Fruit fly (Drosophila melanogaster) whole organism, embryonic: ENCODE measurements around the gene CG3306.

Source experiments
- CG10366 ChIP-seq: fragments of 200-800 bp; sonication (Bioruptor generic); IDR thresholded peaks from 2 replicates; pipeline ENCODE4 v1.3.6; 2022; ENCODE audit warnings: missing biosample characterization, missing genetic modification characterization
- CG12769 ChIP-seq: fragments of 200-800 bp; sonication (Bioruptor generic); optimal IDR thresholded peaks from 2 replicates; lab custom pipeline; 2019; ENCODE audit warnings: missing biosample characterization, mild to moderate bottlenecking, missing genetic modification characterization, moderate library complexity
- CG13424 ChIP-seq: fragments of 200-800 bp; sonication (Bioruptor generic); optimal IDR thresholded peaks from 2 replicates; lab custom pipeline; 2019; ENCODE audit warnings: missing biosample characterization, mild to moderate bottlenecking, missing genetic modification characterization, moderate library complexity
- CG15601 ChIP-seq: fragments of 200-800 bp; sonication (Bioruptor generic); optimal IDR thresholded peaks from 3 replicates; lab custom pipeline; 2019; ENCODE audit warnings: missing biosample characterization, mild to moderate bottlenecking, missing genetic modification characterization, moderate library complexity
- CG2889 ChIP-seq: fragments of 200-800 bp; sonication (Bioruptor generic); IDR thresholded peaks from 3 replicates; pipeline ENCODE4 v1.3.6; 2022; ENCODE audit warnings: missing biosample characterization, missing genetic modification characterization
- CG31441 ChIP-seq: fragments of 200-800 bp; sonication (Bioruptor generic); IDR thresholded peaks from 2 replicates; pipeline ENCODE4 v1.3.6; 2022; ENCODE audit warnings: missing biosample characterization, missing genetic modification characterization
- CG33557 ChIP-seq: fragments of 200-800 bp; sonication (Bioruptor generic); optimal IDR thresholded peaks from 2 replicates; lab custom pipeline; 2019; ENCODE audit warnings: missing biosample characterization, mild to moderate bottlenecking, missing genetic modification characterization, moderate library complexity
- CG34224 ChIP-seq: fragments of 200-800 bp; sonication (Bioruptor generic); IDR thresholded peaks from 3 replicates; pipeline ENCODE4 v1.3.6; 2022; ENCODE audit warnings: missing biosample characterization, missing genetic modification characterization; ENCODE audit not compliant: partially characterized antibody
- CG4328 ChIP-seq: fragments of 200-800 bp; sonication (Bioruptor generic); optimal IDR thresholded peaks from 3 replicates; lab custom pipeline; 2017; ENCODE audit warnings: missing biosample characterization, missing genetic modification reagents, missing genetic modification characterization
- CG4617 ChIP-seq: fragments of 200-800 bp; sonication (Bioruptor generic); optimal IDR thresholded peaks from 3 replicates; lab custom pipeline; 2016; ENCODE audit warnings: missing biosample characterization, missing genetic modification characterization, borderline replicate concordance
- CG6254 ChIP-seq: fragments of 200-800 bp; sonication (Bioruptor generic); optimal IDR thresholded peaks from 3 replicates; lab custom pipeline; 2017; ENCODE audit warnings: mild to moderate bottlenecking, missing biosample characterization, missing genetic modification reagents, missing genetic modification characterization
- CG8290 ChIP-seq, 3 experiments: fragments of 200-800 bp; sonication (Bioruptor generic); optimal IDR thresholded peaks; 2 replicates each; lab custom pipeline; 2016 to 2019; ENCODE audit warnings: missing biosample characterization in 3 of 3, missing genetic modification characterization in 3 of 3, mild to moderate bottlenecking in 2 of 3, moderate library complexity in 1 of 3
- CG9817 ChIP-seq: fragments of 200-800 bp; sonication (Bioruptor generic); optimal IDR thresholded peaks from 2 replicates; lab custom pipeline; 2018; ENCODE audit warnings: missing biosample characterization, mild to moderate bottlenecking, missing genetic modification characterization, moderate library complexity
- CTCF ChIP-seq: fragments of 200-800 bp; sonication (Bioruptor generic); optimal IDR thresholded peaks from 2 replicates; lab custom pipeline; 2017; ENCODE audit warnings: missing biosample characterization, mild to moderate bottlenecking, missing genetic modification characterization, moderate library complexity
- Chrac-16 ChIP-seq: fragments of 200-800 bp; sonication (Bioruptor generic); optimal IDR thresholded peaks from 3 replicates; lab custom pipeline; 2016; ENCODE audit warnings: missing biosample characterization, missing genetic modification characterization
- D ChIP-seq, 2 experiments: fragments of 200-800 bp in 1 of 2; fragments of >200 bp in 1 of 2; sonication (Bioruptor generic) in 1 of 2; optimal IDR thresholded peaks; 2 replicates in 1 of 2; 3 replicates in 1 of 2; lab custom pipeline; 2017; ENCODE audit warnings: mild to moderate bottlenecking in 1 of 2, missing biosample characterization in 1 of 2, missing genetic modification characterization in 1 of 2, missing genetic modification reagents in 1 of 2
- Dek ChIP-seq: fragments of 200-800 bp; sonication (Bioruptor generic); optimal IDR thresholded peaks from 3 replicates; lab custom pipeline; 2019; ENCODE audit warnings: missing biosample characterization, mild to moderate bottlenecking, missing genetic modification characterization, moderate library complexity
- Ets65A ChIP-seq: fragments of 200-800 bp; sonication (Bioruptor generic); peaks from one replicate; lab custom pipeline; 2016; ENCODE audit warnings: missing biosample characterization, missing genetic modification characterization
- Kr ChIP-seq: fragments of 200-800 bp; sonication (Bioruptor generic); optimal IDR thresholded peaks from 2 replicates; lab custom pipeline; 2017; ENCODE audit warnings: missing biosample characterization, mild to moderate bottlenecking, missing genetic modification characterization
- Lpt ChIP-seq: fragments of >200 bp; optimal IDR thresholded peaks from 2 replicates; lab custom pipeline; 2018; ENCODE audit warnings: missing biosample characterization, missing genetic modification characterization
- Med ChIP-seq: fragments of 200-800 bp; sonication (Bioruptor generic); peaks from one replicate; lab custom pipeline; 2016; ENCODE audit warnings: missing biosample characterization, missing genetic modification characterization, mild to moderate bottlenecking, inconsistent platforms, moderate library complexity
- NK7.1 ChIP-seq: fragments of 200-800 bp; sonication (Bioruptor generic); optimal IDR thresholded peaks from 3 replicates; lab custom pipeline; 2016; ENCODE audit warnings: missing biosample characterization, missing genetic modification characterization
- Opbp ChIP-seq: fragments of 200-800 bp; sonication (Bioruptor generic); IDR thresholded peaks from 3 replicates; pipeline ENCODE4 v1.3.6; 2022; ENCODE audit warnings: missing biosample characterization, missing genetic modification characterization; ENCODE audit not compliant: partially characterized antibody
- Pdp1 ChIP-seq, 2 experiments: fragments of 200-800 bp; sonication (Bioruptor generic); optimal IDR thresholded peaks; 3 replicates each; lab custom pipeline; 2016; ENCODE audit warnings: missing biosample characterization in 2 of 2, missing genetic modification characterization in 2 of 2, mild to moderate bottlenecking in 1 of 2, moderate library complexity in 1 of 2
- Scr ChIP-seq: fragments of 200-800 bp; sonication (Bioruptor generic); IDR thresholded peaks from 2 replicates; pipeline ENCODE4 v1.3.6; 2022; ENCODE audit warnings: missing biosample characterization, missing genetic modification characterization; ENCODE audit not compliant: partially characterized antibody
- Side ChIP-seq: fragments of 200-800 bp; sonication (Bioruptor generic); optimal IDR thresholded peaks from 2 replicates; lab custom pipeline; 2016; ENCODE audit warnings: missing biosample characterization, missing genetic modification characterization
- Trl ChIP-seq, 3 experiments: fragments of >200 bp in 2 of 3; fragments of 200-800 bp in 1 of 3; sonication (Bioruptor generic) in 1 of 3; optimal IDR thresholded peaks; 2 replicates in 1 of 3; 3 replicates in 2 of 3; lab custom pipeline; 2016 to 2017; ENCODE audit warnings: missing biosample characterization in 1 of 3, missing genetic modification characterization in 1 of 3
- abd-A ChIP-seq: fragments of 200-800 bp; sonication (Bioruptor generic); optimal IDR thresholded peaks from 3 replicates; lab custom pipeline; 2019; ENCODE audit warnings: missing biosample characterization, mild to moderate bottlenecking, missing genetic modification characterization, moderate library complexity
- amos ChIP-seq: fragments of 200-800 bp; sonication (Bioruptor generic); IDR thresholded peaks from 2 replicates; pipeline ENCODE4 v1.3.6; 2022; ENCODE audit warnings: missing biosample characterization, missing genetic modification characterization; ENCODE audit not compliant: partially characterized antibody
- corto ChIP-seq: fragments of 200-800 bp; sonication (Bioruptor generic); optimal IDR thresholded peaks from 2 replicates; lab custom pipeline; 2016; ENCODE audit warnings: missing biosample characterization, mild to moderate bottlenecking, missing genetic modification characterization, moderate library complexity
- cwo ChIP-seq: fragments of 200-800 bp; sonication (Bioruptor generic); optimal IDR thresholded peaks from 3 replicates; lab custom pipeline; 2017; ENCODE audit warnings: missing biosample characterization, missing genetic modification characterization, mild to moderate bottlenecking, moderate library complexity, missing genetic modification reagents
- dmrt99B ChIP-seq: fragments of 200-800 bp; sonication (Bioruptor generic); optimal IDR thresholded peaks from 2 replicates; lab custom pipeline; 2018; ENCODE audit warnings: missing biosample characterization, mild to moderate bottlenecking, missing genetic modification characterization, moderate library complexity
- esg ChIP-seq: fragments of 200-800 bp; sonication (Bioruptor generic); conservative IDR thresholded peaks from 2 replicates; pipeline ENCODE4 v1.3.6; 2022; ENCODE audit warnings: missing biosample characterization, missing genetic modification characterization
- ind ChIP-seq: fragments of 200-800 bp; sonication (Bioruptor generic); optimal IDR thresholded peaks from 3 replicates; lab custom pipeline; 2016; ENCODE audit warnings: missing biosample characterization, missing genetic modification characterization
- jumu ChIP-seq: fragments of 200-800 bp; sonication (Bioruptor generic); optimal IDR thresholded peaks from 3 replicates; lab custom pipeline; 2016; ENCODE audit warnings: missing biosample characterization, missing genetic modification characterization
- p53 ChIP-seq: fragments of 200-800 bp; sonication (Bioruptor generic); optimal IDR thresholded peaks from 2 replicates; lab custom pipeline; 2016; ENCODE audit warnings: missing biosample characterization, missing genetic modification characterization
- pho ChIP-seq: fragments of 200-800 bp; sonication (Bioruptor generic); optimal IDR thresholded peaks from 2 replicates; lab custom pipeline; 2016; ENCODE audit warnings: missing biosample characterization, missing genetic modification characterization
- phol ChIP-seq: fragments of 200-800 bp; sonication (Bioruptor generic); optimal IDR thresholded peaks from 3 replicates; lab custom pipeline; 2018; ENCODE audit warnings: missing biosample characterization, mild to moderate bottlenecking, missing genetic modification characterization, moderate library complexity
- pum ChIP-seq: fragments of 200-800 bp; sonication (Bioruptor generic); optimal IDR thresholded peaks from 2 replicates; lab custom pipeline; 2016; ENCODE audit warnings: missing biosample characterization, missing genetic modification characterization
- sc ChIP-seq, 3 experiments: fragments of >200 bp in 2 of 3; fragments of 200-800 bp in 1 of 3; sonication (Bioruptor generic) in 1 of 3; optimal IDR thresholded peaks; 2 replicates in 2 of 3; 3 replicates in 1 of 3; lab custom pipeline; 2017; ENCODE audit warnings: mild to moderate bottlenecking in 1 of 3, missing biosample characterization in 1 of 3, missing genetic modification characterization in 1 of 3, missing genetic modification reagents in 1 of 3
- tin ChIP-seq: fragments of 200-800 bp; sonication (Bioruptor generic); optimal IDR thresholded peaks from 3 replicates; lab custom pipeline; 2016; ENCODE audit warnings: missing biosample characterization, missing genetic modification characterization
- tll ChIP-seq, 2 experiments: fragments of 200-800 bp in 1 of 2; fragments of >200 bp in 1 of 2; sonication (Bioruptor generic) in 1 of 2; optimal IDR thresholded peaks; 2 replicates each; lab custom pipeline; 2017 to 2019; ENCODE audit warnings: missing biosample characterization in 2 of 2, missing genetic modification characterization in 2 of 2, mild to moderate bottlenecking in 1 of 2, moderate library complexity in 1 of 2

CG3306 gene

DNA sequence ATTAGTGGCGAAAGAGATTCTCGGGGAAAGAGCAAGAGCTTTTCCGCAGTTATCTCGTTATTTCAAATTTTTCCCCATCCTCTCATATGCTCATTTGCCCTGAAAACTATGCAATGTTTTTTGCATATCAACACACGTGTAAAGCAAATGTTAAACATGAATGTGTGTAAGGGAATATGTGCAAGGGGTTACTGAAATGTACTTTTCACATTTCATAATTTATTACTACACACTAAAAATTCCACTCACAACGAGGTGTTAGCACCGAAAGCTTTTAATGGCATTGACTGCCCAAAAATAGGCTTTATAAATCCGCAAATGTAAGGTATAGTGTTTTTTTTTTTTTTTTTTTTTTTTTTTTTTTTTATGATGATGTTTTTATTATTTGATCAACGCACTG lies 29.7 kb upstream of the CG3306 start (continued):
- TF ChIP-seq CG15601 (tag; lab: Kevin White, UChicago) (no peak), CG8290 (GFP tag; optimal IDR thresholded peaks at IDR 0.05; lab: Kevin White, UChicago) (no peak), CG8290 (tag; optimal IDR thresholded peaks at IDR 0.05; lab: Kevin White, UChicago) (peak in 1 of 2 experiments; percentile 14), Trl (optimal IDR thresholded peaks at IDR 0.05; lab: Kevin White, UChicago) (peak in 1 of 2 experiments; percentile 34), Trl (GFP tag; optimal IDR thresholded peaks at IDR 0.05; lab: Kevin White, UChicago) (no peak), Scr (GFP tag; lab: Robert Waterston, UW) (no peak), CG31441 (no peak), D (optimal IDR thresholded peaks at IDR 0.05; lab: Kevin White, UChicago) (no peak), D (GFP tag; optimal IDR thresholded peaks at IDR 0.05; lab: Kevin White, UChicago) (no peak), CG4328 (no peak), ind (no peak), pum (GFP tag; lab: Kevin White, UChicago) (no peak)
- TF ChIP-seq, all 482 proteins: peak for 8

DNA sequence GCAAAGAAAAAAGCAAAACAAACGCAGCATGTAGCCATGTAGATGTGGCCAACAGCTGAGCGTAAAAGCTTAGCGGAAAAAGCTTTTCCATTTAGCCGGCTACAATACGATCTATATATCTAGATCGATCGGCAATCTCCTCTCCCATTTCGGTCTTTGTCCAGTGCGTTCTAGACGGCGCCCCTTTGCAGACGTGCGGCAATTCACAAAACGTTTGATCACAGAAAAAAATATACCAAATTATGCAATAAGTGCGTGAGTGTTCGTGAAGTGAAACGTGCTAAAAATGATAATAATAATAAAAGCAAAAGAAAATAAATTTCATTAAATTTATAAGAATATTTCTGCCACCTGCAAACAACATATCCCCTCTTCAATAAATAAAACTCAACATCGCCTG lies 17.9 kb upstream of the CG3306 start:
- TF ChIP-seq Pdp1 (GFP tag; optimal IDR thresholded peaks at IDR 0.05; lab: Kevin White, UChicago) (peak in 1 of 2 experiments; percentile 69), CG33557 (GFP tag; lab: Kevin White, UChicago) (no peak), Med (GFP tag; lab: Kevin White, UChicago) (peak; percentile 72)
- TF ChIP-seq, all 482 proteins: peak for 2

DNA sequence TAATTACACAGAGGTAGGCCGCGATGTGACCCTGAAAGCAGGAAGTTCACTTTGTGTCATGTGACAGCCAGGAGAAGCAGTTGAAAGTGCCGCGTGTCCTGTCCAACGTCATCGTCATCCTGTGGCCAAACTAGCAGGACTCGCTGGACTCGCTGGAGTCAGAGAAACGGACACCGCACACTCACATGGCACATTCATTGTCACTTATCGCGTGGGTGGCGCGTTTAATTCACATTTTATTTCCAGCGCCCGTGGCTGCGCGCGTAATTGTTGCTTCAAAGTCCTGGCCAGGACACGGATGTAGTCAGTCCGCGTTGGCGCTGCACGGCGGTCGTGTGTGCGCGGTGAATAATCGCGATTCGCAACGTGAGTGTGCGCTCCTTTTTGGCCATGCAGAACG lies 3.9 kb upstream of the CG3306 start, which contains the start of gene Tmc:
TSS of gene Tmc (plus strand) at position 301 of the 400 bp plus-strand sequence.
- TF ChIP-seq CG6254 (GFP tag; lab: Kevin White, UChicago), result no peak
- no peak for TF ChIP-seq corto
- TF ChIP-seq CTCF, result no peak
- no peak for TF ChIP-seq CG4617 (GFP tag; lab: Kevin White, UChicago)
- no peak for TF ChIP-seq cwo (GFP tag; lab: Kevin White, UChicago)
- no peak for TF ChIP-seq Lpt (GFP tag; lab: Kevin White, UChicago)
- TF ChIP-seq CG13424, result no peak
- TF ChIP-seq CG2889 (GFP tag; lab: Robert Waterston, UW), result no peak
- TF ChIP-seq CG12769 (tag; lab: Kevin White, UChicago), result no peak
- no peak for TF ChIP-seq Kr

DNA sequence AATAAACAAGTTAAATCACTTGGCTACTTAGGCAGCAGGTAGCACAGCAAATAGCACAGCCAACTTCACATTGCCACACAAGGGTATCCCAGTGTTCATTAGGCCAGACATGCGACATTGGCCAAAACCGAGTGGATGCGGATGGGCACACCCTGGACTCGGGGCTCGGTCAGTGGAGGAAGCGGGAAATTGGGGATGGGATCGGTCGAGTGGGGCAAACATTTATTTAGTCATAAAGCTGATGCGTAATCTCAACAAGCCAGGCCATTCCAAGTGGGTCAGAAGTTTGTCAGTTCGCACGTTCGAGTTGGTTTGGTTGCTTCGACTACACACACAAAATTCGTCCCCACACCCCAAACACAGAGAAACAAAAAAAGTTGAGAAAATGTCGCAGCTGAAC lies 2.6 kb upstream of the CG3306 start, which contains the start of gene CG3222:
TSS of gene CG3222 (plus strand) at position 301 of the 400 bp plus-strand sequence.
- TF ChIP-seq Side, result no peak
- TF ChIP-seq abd-A (tag; lab: Kevin White, UChicago), result no peak
- TF ChIP-seq sc (optimal IDR thresholded peaks at IDR 0.05; lab: Kevin White, UChicago), result no peak
- no peak for TF ChIP-seq sc (GFP tag; optimal IDR thresholded peaks at IDR 0.05; lab: Kevin White, UChicago)
- TF ChIP-seq NK7.1 (GFP tag; lab: Kevin White, UChicago), result no peak

DNA sequence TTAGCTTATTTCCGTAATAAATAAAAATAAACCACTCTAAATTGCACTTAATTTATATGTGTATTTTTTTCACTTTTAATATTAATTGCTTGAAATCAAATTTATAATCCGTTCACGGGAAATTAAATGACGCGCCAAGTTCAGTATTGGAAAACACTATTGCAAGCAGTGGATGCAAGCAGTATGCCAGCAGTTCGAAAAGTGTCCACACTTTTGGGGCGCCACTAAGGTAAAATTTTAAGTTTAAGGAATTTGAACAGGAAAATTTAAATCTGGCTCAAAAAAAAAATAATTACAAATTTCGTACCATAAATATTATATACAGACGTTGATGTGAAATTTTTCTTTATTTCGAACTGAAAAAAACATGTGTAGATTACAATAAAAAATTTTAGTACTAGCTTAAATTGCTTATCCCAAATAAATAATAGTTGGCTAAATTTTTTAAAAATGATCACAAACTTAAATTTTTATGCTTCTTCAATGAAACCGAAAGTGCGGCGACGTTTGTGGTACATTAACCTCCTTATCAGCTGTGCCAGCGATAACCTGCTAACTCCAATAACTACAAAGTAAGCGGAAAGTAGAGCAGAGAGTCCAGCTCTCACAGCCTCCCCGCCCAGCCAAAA lies 12.8 kb downstream of the CG3306 start:
- TF ChIP-seq Opbp (GFP tag; lab: Robert Waterston, UW), result peak; percentile 48; the same call in 1 of the 3 replicates
- TF ChIP-seq Ets65A (GFP tag; lab: Kevin White, UChicago), result peak; percentile 91
- TF ChIP-seq amos (GFP tag; lab: Robert Waterston, UW), result peak; percentile 39; the same call in 1 of the 2 replicates
- TF ChIP-seq esg (GFP tag; lab: Robert Waterston, UW), result no peak
- peak; percentile 16 for TF ChIP-seq Chrac-16 (GFP tag; lab: Kevin White, UChicago)
- TF ChIP-seq p53 (GFP tag; lab: Kevin White, UChicago), result peak; percentile 8
- peak; percentile 66 for TF ChIP-seq phol (tag; lab: Kevin White, UChicago)
- no peak for TF ChIP-seq tll (GFP tag; optimal IDR thresholded peaks at IDR 0.05; lab: Kevin White, UChicago)
- TF ChIP-seq jumu (GFP tag; lab: Kevin White, UChicago), result peak; percentile 66
- TF ChIP-seq dmrt99B (tag; lab: Kevin White, UChicago), result peak; percentile 3
- TF ChIP-seq tin (GFP tag; lab: Kevin White, UChicago), result peak; percentile 59
- no peak for TF ChIP-seq pho (GFP tag; lab: Kevin White, UChicago)
- TF ChIP-seq CG9817, result peak; percentile 58
- peak; percentile 41 for TF ChIP-seq Dek (tag; lab: Kevin White, UChicago)
- peak; percentile 36 for TF ChIP-seq CG10366
- TF ChIP-seq CG34224, result no peak
